Fruit fly (Drosophila melanogaster): Measurements from ENCODE around the gene ru.

Gene ru

dm6 chr3L:1335428-1335764, 35.0 kb upstream of the ru start (continued):
- TF ChIP-seq sug (tag; optimal IDR thresholded peaks at IDR 0.05) (no peak), CG16813 (GFP tag; IDR thresholded peaks at IDR 0.05; ENCODE audit: partially characterized antibody) (no peak), Side (GFP tag; optimal IDR thresholded peaks at IDR 0.05) (no peak), CG8290 (GFP tag; optimal IDR thresholded peaks at IDR 0.05) (no peak), CG8290 (tag; optimal IDR thresholded peaks at IDR 0.05) (peak in 1 of 2 experiments; percentile 77), eve (GFP tag; optimal IDR thresholded peaks at IDR 0.05) (no peak), CG7271 (tag; optimal IDR thresholded peaks at IDR 0.05) (no peak), Hmx (GFP tag; optimal IDR thresholded peaks at IDR 0.05) (no peak), CG14050 (GFP tag; IDR thresholded peaks at IDR 0.05) (peak; percentile 38; the same call in 2 of the 3 replicates), Nf-YA (GFP tag; IDR thresholded peaks at IDR 0.05) (no peak), pzg (GFP tag; optimal IDR thresholded peaks at IDR 0.05) (no peak), Lpt (GFP tag; optimal IDR thresholded peaks at IDR 0.05) (no peak), MESR4 (GFP tag; optimal IDR thresholded peaks at IDR 0.05) (no peak), CG17802 (tag; optimal IDR thresholded peaks at IDR 0.05) (no peak), CG6765 (GFP tag; optimal IDR thresholded peaks at IDR 0.05) (no peak), Gsc (GFP tag; IDR thresholded peaks at IDR 0.05) (no peak), Bgb (GFP tag; IDR thresholded peaks at IDR 0.05; ENCODE audit: partially characterized antibody) (no peak), danr (GFP tag; IDR thresholded peaks at IDR 0.05) (no peak), twi (tag; optimal IDR thresholded peaks at IDR 0.05) (no peak), CG10543 (GFP tag; optimal IDR thresholded peaks at IDR 0.05) (no peak), PHDP (tag; optimal IDR thresholded peaks at IDR 0.05) (no peak), CG8765 (GFP tag; IDR thresholded peaks at IDR 0.05) (0 out of 2 replicates have a peak, but pooled peaks have one; percentile 10), exex (tag; optimal IDR thresholded peaks at IDR 0.05) (no peak), cwo (GFP tag; optimal IDR thresholded peaks at IDR 0.05) (peak; percentile 25), CG10274 (GFP tag; optimal IDR thresholded peaks at IDR 0.05) (no peak), odd (GFP tag; optimal IDR thresholded peaks at IDR 0.05) (no peak), ind (GFP tag; optimal IDR thresholded peaks at IDR 0.05) (peak; percentile 62), CG8944 (GFP tag; optimal IDR thresholded peaks at IDR 0.05) (no peak), sqz (GFP tag; optimal IDR thresholded peaks at IDR 0.05) (no peak), Usf (GFP tag; optimal IDR thresholded peaks at IDR 0.05) (no peak), lmd (GFP tag; IDR thresholded peaks at IDR 0.05) (peak; percentile 67), bbx (GFP tag; IDR thresholded peaks at IDR 0.05; ENCODE audit: partially characterized antibody) (no peak), zfh1 (GFP tag; IDR thresholded peaks at IDR 0.05) (peak; percentile 70; the same call in 2 of the 3 replicates), Drgx (GFP tag; IDR thresholded peaks at IDR 0.05) (peak; percentile 90), CG15514 (GFP tag; optimal IDR thresholded peaks at IDR 0.05) (peak; percentile 40), psq (GFP tag; optimal IDR thresholded peaks at IDR 0.05) (no peak), CG30020 (tag; optimal IDR thresholded peaks at IDR 0.05) (no peak), CG10366 (GFP tag; IDR thresholded peaks at IDR 0.05) (peak; percentile 74), CG7987 (GFP tag; optimal IDR thresholded peaks at IDR 0.05) (no peak), ara (GFP tag; IDR thresholded peaks at IDR 0.05) (no peak), hb (GFP tag; IDR thresholded peaks at IDR 0.05; ENCODE audit: partially characterized antibody) (no peak), CG7556 (GFP tag; optimal IDR thresholded peaks at IDR 0.05) (peak; percentile 21), gem (tag; optimal IDR thresholded peaks at IDR 0.05) (peak; percentile 53), chm (GFP tag; IDR thresholded peaks at IDR 0.05) (no peak; the same call in 1 of the 2 replicates), CG7786 (GFP tag; optimal IDR thresholded peaks at IDR 0.05) (peak; percentile 49), Rx (GFP tag; IDR thresholded peaks at IDR 0.05) (peak; percentile 61; the same call in 1 of the 2 replicates), fu2 (GFP tag; optimal IDR thresholded peaks at IDR 0.05) (peak; percentile 5), vfl (GFP tag; optimal IDR thresholded peaks at IDR 0.05) (no peak), Dip3 (GFP tag; optimal IDR thresholded peaks at IDR 0.05) (no peak), Chrac-16 (GFP tag; optimal IDR thresholded peaks at IDR 0.05) (no peak), CG11247 (GFP tag; IDR thresholded peaks at IDR 0.05) (peak; percentile 53; the same call in 1 of the 2 replicates), Dbx (GFP tag; IDR thresholded peaks at IDR 0.05) (peak; percentile 72)

All from whole organism, embryonic.